Worm (Caenorhabditis elegans): ENCODE results near the gene dsl-2.
"Not testable (repeated sequence)": the region's sequence is repeated elsewhere in the genome, so short reads cannot be mapped to it uniquely, and the experiment has no call there.

Gene dsl-2

ce11 chrIV:1187502-1187901, 17.3 kb downstream of the dsl-2 start, which contains the start of gene mdt-20:
TSS of gene mdt-20 (plus strand) at chrIV:1187802.
- not testable (repeated sequence) for TF ChIP-seq elt-4, pqm-1, syd-9 (tag; optimal IDR thresholded peaks at IDR 0.05)

ce11 chrIV:1182292-1182691, 22.5 kb downstream of the dsl-2 start, which contains the start of gene rmif-2:
TSS of gene rmif-2 (plus strand) at chrIV:1182592.
- TF ChIP-seq npax-4, hlh-8, ceh-30 (tag; optimal IDR thresholded peaks at IDR 0.05): not testable (repeated sequence)

- TF ChIP-seq sox-2 (GFP tag; IDR thresholded peaks at IDR 0.05), result no peak
- TF ChIP-seq unc-42 (tag; optimal IDR thresholded peaks at IDR 0.05), result peak; percentile 32
- TF ChIP-seq ceh-22 (tag; optimal IDR thresholded peaks at IDR 0.05), result no peak
Observed at ce11 chrIV:1177683-1178082, 27.1 kb downstream of the dsl-2 start, which contains the start of gene Y104H12D.2. TSS of gene Y104H12D.2 (plus strand) at chrIV:1178022.

- TF ChIP-seq ceh-18 (tag; optimal IDR thresholded peaks at IDR 0.05), result no peak
- no peak for TF ChIP-seq tbx-2 (tag; optimal IDR thresholded peaks at IDR 0.05)
- no peak for TF ChIP-seq ceh-22 (tag; optimal IDR thresholded peaks at IDR 0.05)
- TF ChIP-seq pros-1 (tag; optimal IDR thresholded peaks at IDR 0.05), result no peak
- no peak for TF ChIP-seq eyg-1 (tag; optimal IDR thresholded peaks at IDR 0.05)
- TF ChIP-seq elt-4 (tag; optimal IDR thresholded peaks at IDR 0.05), result no peak
- no peak for TF ChIP-seq dmd-4 (tag; optimal IDR thresholded peaks at IDR 0.05; ENCODE audit: borderline replicate concordance)
Observed at ce11 chrIV:1176613-1177012, 28.2 kb downstream of the dsl-2 start.

- TF ChIP-seq lim-6 (tag; optimal IDR thresholded peaks at IDR 0.05), result no peak
- no peak for TF ChIP-seq ceh-45 (GFP tag; IDR thresholded peaks at IDR 0.05)
- TF ChIP-seq gmeb-2 (tag; optimal IDR thresholded peaks at IDR 0.05), result no peak
- no peak for TF ChIP-seq ztf-16 (tag; optimal IDR thresholded peaks at IDR 0.05)
- no peak for TF ChIP-seq che-1 (tag; optimal IDR thresholded peaks at IDR 0.05)
- TF ChIP-seq zip-5 (tag; optimal IDR thresholded peaks at IDR 0.05), result no peak
- TF ChIP-seq F13H6.1 (tag; optimal IDR thresholded peaks at IDR 0.05), result no peak
- no peak for TF ChIP-seq eyg-1 (tag; optimal IDR thresholded peaks at IDR 0.05)
- TF ChIP-seq ama-1 (optimal IDR thresholded peaks at IDR 0.05), result no peak
- TF ChIP-seq mec-3 (tag; optimal IDR thresholded peaks at IDR 0.05; ENCODE audit: borderline replicate concordance), result no peak
- no peak for TF ChIP-seq elt-4 (tag; optimal IDR thresholded peaks at IDR 0.05)
- no peak for TF ChIP-seq C38D4.7 (GFP tag; optimal IDR thresholded peaks at IDR 0.05)
- no peak for TF ChIP-seq fkh-10 (GFP tag; optimal IDR thresholded peaks at IDR 0.05)
- TF ChIP-seq T23F11.4 (GFP tag; optimal IDR thresholded peaks at IDR 0.05), result no peak
- no peak for TF ChIP-seq ceh-6 (GFP tag; optimal IDR thresholded peaks at IDR 0.05)
- no peak for TF ChIP-seq ref-2 (tag; optimal IDR thresholded peaks at IDR 0.05)
- no peak for TF ChIP-seq ceh-22 (tag; optimal IDR thresholded peaks at IDR 0.05)
- TF ChIP-seq ceh-9 (tag; optimal IDR thresholded peaks at IDR 0.05), result no peak
Observed at ce11 chrIV:1174411-1174810, 30.4 kb downstream of the dsl-2 start.

ce11 chrIV:1170408-1170807, 34.4 kb downstream of the dsl-2 start, which contains the start of gene cec-2:
TSS of gene cec-2 (plus strand) at chrIV:1170708.
- TF ChIP-seq unc-3 (GFP tag; conservative IDR thresholded peaks at IDR 0.05) (no peak), unc-3 (tag; optimal IDR thresholded peaks at IDR 0.05) (no peak), unc-55 (GFP tag; optimal IDR thresholded peaks at IDR 0.05) (no peak), madf-2 (tag; optimal IDR thresholded peaks at IDR 0.05) (no peak), rnt-1 (tag; optimal IDR thresholded peaks at IDR 0.05) (no peak), odd-2 (tag; optimal IDR thresholded peaks at IDR 0.05) (no peak), zip-5 (tag; optimal IDR thresholded peaks at IDR 0.05) (no peak), ceh-2 (tag; optimal IDR thresholded peaks at IDR 0.05) (no peak), ceh-22 (tag; optimal IDR thresholded peaks at IDR 0.05) (no peak), fax-1 (tag; optimal IDR thresholded peaks at IDR 0.05) (no peak), ceh-6 (GFP tag; optimal IDR thresholded peaks at IDR 0.05) (no peak), elt-4 (tag; optimal IDR thresholded peaks at IDR 0.05) (no peak), unc-42 (tag; optimal IDR thresholded peaks at IDR 0.05) (no peak)
